Worm (Caenorhabditis elegans): ENCODE results near the gene cpna-1.

The cpna-1 gene

ce11 chrII:4237701-4238214 lies 51.3 kb downstream of the cpna-1 start, which contains the start of the genes fbxc-44 and C16A11.2 (continued):
- TF ChIP-seq fax-1 (tag; optimal IDR thresholded peaks at IDR 0.05) (peak; percentile 71), ztf-16 (tag; optimal IDR thresholded peaks at IDR 0.05) (peak; percentile 62), elt-4 (tag; optimal IDR thresholded peaks at IDR 0.05) (no peak), ets-4 (tag; optimal IDR thresholded peaks at IDR 0.05) (no peak), ceh-9 (tag; optimal IDR thresholded peaks at IDR 0.05) (no peak), ceh-34 (tag; optimal IDR thresholded peaks at IDR 0.05) (peak; percentile 66), unc-3 (GFP tag; conservative IDR thresholded peaks at IDR 0.05) (0 out of 2 replicates have a peak, but pooled peaks have one; percentile 18), unc-3 (tag; optimal IDR thresholded peaks at IDR 0.05) (peak; percentile 46), hlh-15 (tag; optimal IDR thresholded peaks at IDR 0.05) (peak; percentile 35), K09A11.1 (tag; optimal IDR thresholded peaks at IDR 0.05; ENCODE audit: insufficient read depth) (peak; percentile 83), pha-2 (tag; optimal IDR thresholded peaks at IDR 0.05) (peak; percentile 61), pha-4 (tag; optimal IDR thresholded peaks at IDR 0.05) (no peak), rnt-1 (tag; optimal IDR thresholded peaks at IDR 0.05) (peak; percentile 39), pat-9 (tag; optimal IDR thresholded peaks at IDR 0.05) (peak; percentile 54), hlh-13 (GFP tag; optimal IDR thresholded peaks at IDR 0.05) (no peak), mec-3 (tag; optimal IDR thresholded peaks at IDR 0.05; ENCODE audit: borderline replicate concordance) (no peak), sox-4 (tag; optimal IDR thresholded peaks at IDR 0.05) (peak; percentile 74), unc-86 (tag; optimal IDR thresholded peaks at IDR 0.05) (peak; percentile 41), dve-1 (tag; optimal IDR thresholded peaks at IDR 0.05) (no peak), ceh-6 (GFP tag; optimal IDR thresholded peaks at IDR 0.05) (peak; percentile 53), ceh-18 (tag; optimal IDR thresholded peaks at IDR 0.05) (peak; percentile 5), unc-42 (tag; optimal IDR thresholded peaks at IDR 0.05) (peak; percentile 38), lin-11 (tag; optimal IDR thresholded peaks at IDR 0.05) (peak; percentile 54), ceh-30 (tag; optimal IDR thresholded peaks at IDR 0.05) (no peak), pax-1 (tag; optimal IDR thresholded peaks at IDR 0.05) (no peak), ama-1 (optimal IDR thresholded peaks at IDR 0.05) (no peak), ceh-24 (tag; optimal IDR thresholded peaks at IDR 0.05) (peak; percentile 37), ceh-14 (tag; optimal IDR thresholded peaks at IDR 0.05) (peak; percentile 75), syd-9 (tag; optimal IDR thresholded peaks at IDR 0.05) (peak; percentile 54), ceh-19 (GFP tag; optimal IDR thresholded peaks at IDR 0.05) (peak; percentile 63), madf-2 (tag; optimal IDR thresholded peaks at IDR 0.05) (peak; percentile 59), Y22D7AL.16 (tag; optimal IDR thresholded peaks at IDR 0.05) (peak; percentile 57), K02D7.2 (tag; optimal IDR thresholded peaks at IDR 0.05) (peak; percentile 56), nfya-1 (tag; optimal IDR thresholded peaks at IDR 0.05) (peak; percentile 66), fkh-10 (GFP tag; optimal IDR thresholded peaks at IDR 0.05) (no peak), lim-6 (tag; optimal IDR thresholded peaks at IDR 0.05) (peak; percentile 17), ceh-31 (tag; optimal IDR thresholded peaks at IDR 0.05) (peak; percentile 73), pros-1 (tag; optimal IDR thresholded peaks at IDR 0.05) (no peak), F13H6.1 (tag; optimal IDR thresholded peaks at IDR 0.05) (peak; percentile 43), ceh-45 (GFP tag; IDR thresholded peaks at IDR 0.05) (peak; percentile 58; the same call in 1 of the 2 replicates)

ce11 chrII:4238963-4239362 lies 52.5 kb downstream of the cpna-1 start:
- TF ChIP-seq ceh-31 (tag; optimal IDR thresholded peaks at IDR 0.05) (no peak), K09A11.1 (tag; optimal IDR thresholded peaks at IDR 0.05; ENCODE audit: insufficient read depth) (no peak), nfya-1 (tag; optimal IDR thresholded peaks at IDR 0.05) (peak; percentile 93), ceh-6 (GFP tag; optimal IDR thresholded peaks at IDR 0.05) (no peak), gmeb-2 (tag; optimal IDR thresholded peaks at IDR 0.05) (no peak), unc-86 (tag; optimal IDR thresholded peaks at IDR 0.05) (no peak), elt-2 (tag; optimal IDR thresholded peaks at IDR 0.05) (no peak), ref-2 (tag; optimal IDR thresholded peaks at IDR 0.05) (no peak)
